Worm (Caenorhabditis elegans) whole organism, mixed stage, embryonic: ENCODE results near the gene C34F11.2.

Source experiments
- M03D4.4 ChIP-seq: sonication (generic microtip); optimal IDR thresholded peaks from 2 replicates; lab custom pipeline; 2017; ENCODE audit warnings: mild to moderate bottlenecking, missing genetic modification characterization, missing compliant biosample characterization
- bed-3 ChIP-seq: fragments of 200-800 bp; sonication (Bioruptor generic); optimal IDR thresholded peaks from 3 replicates; lab custom pipeline; 2018; ENCODE audit warnings: mild to moderate bottlenecking, missing genetic modification characterization, moderate library complexity, missing compliant biosample characterization
- blmp-1 ChIP-seq: fragments of 150-350 bp; optimal IDR thresholded peaks from 2 replicates; lab custom pipeline; 2014; ENCODE audit warnings: missing biosample characterization, missing genetic modification characterization
- ceh-39 ChIP-seq: fragments of 150-350 bp; optimal IDR thresholded peaks from 2 replicates; lab custom pipeline; 2014; ENCODE audit warnings: missing biosample characterization, missing genetic modification characterization
- ceh-43 ChIP-seq: fragments of 200-800 bp; sonication (Bioruptor generic); optimal IDR thresholded peaks from 2 replicates; lab custom pipeline; 2018; ENCODE audit warnings: mild to moderate bottlenecking, missing genetic modification characterization, moderate library complexity, missing compliant biosample characterization
- ceh-83 ChIP-seq: fragments of 200-800 bp; sonication (Bioruptor generic); optimal IDR thresholded peaks from 2 replicates; lab custom pipeline; 2018; ENCODE audit warnings: mild to moderate bottlenecking, missing genetic modification characterization, missing compliant biosample characterization
- ces-1 ChIP-seq: fragments of 150-350 bp; optimal IDR thresholded peaks from 2 replicates; lab custom pipeline; 2014; ENCODE audit warnings: missing biosample characterization, missing genetic modification reagents, missing genetic modification characterization
- cnd-1 ChIP-seq: fragments of 200-800 bp; sonication (Bioruptor generic); optimal IDR thresholded peaks from 2 replicates; lab custom pipeline; 2018; ENCODE audit warnings: mild to moderate bottlenecking, missing genetic modification characterization, missing compliant biosample characterization
- elt-1 ChIP-seq: sonication (generic microtip); optimal IDR thresholded peaks from 2 replicates; lab custom pipeline; 2017; ENCODE audit warnings: missing genetic modification characterization, mild to moderate bottlenecking, missing compliant biosample characterization, antibody characterized with exemption, moderate library complexity, borderline replicate concordance; ENCODE audit not compliant: insufficient read depth
- elt-3 ChIP-seq: fragments of 150-350 bp; optimal IDR thresholded peaks from 2 replicates; lab custom pipeline; 2014; ENCODE audit warnings: missing biosample characterization, missing genetic modification characterization
- flh-1 ChIP-seq: fragments of 200-800 bp; sonication (Bioruptor generic); optimal IDR thresholded peaks from 2 replicates; lab custom pipeline; 2018; ENCODE audit warnings: mild to moderate bottlenecking, missing genetic modification characterization, moderate library complexity, missing compliant biosample characterization
- ham-2 ChIP-seq: fragments of 200-800 bp; sonication (Bioruptor generic); optimal IDR thresholded peaks from 2 replicates; lab custom pipeline; 2018; ENCODE audit warnings: mild to moderate bottlenecking, missing genetic modification characterization, missing compliant biosample characterization
- hlh-1 ChIP-seq: fragments of 150-350 bp; optimal IDR thresholded peaks from 2 replicates; lab custom pipeline; 2014; ENCODE audit warnings: missing biosample characterization, missing genetic modification reagents, missing genetic modification characterization
- lin-13 ChIP-seq: fragments of 150-350 bp; optimal IDR thresholded peaks from 2 replicates; lab custom pipeline; 2014; ENCODE audit warnings: missing biosample characterization, missing genetic modification characterization
- lsy-2 ChIP-seq: fragments of 150-350 bp; optimal IDR thresholded peaks from 2 replicates; lab custom pipeline; 2014; ENCODE audit warnings: missing biosample characterization, missing genetic modification characterization
- mep-1 ChIP-seq: fragments of 150-350 bp; optimal IDR thresholded peaks from 2 replicates; lab custom pipeline; 2017; ENCODE audit warnings: missing biosample characterization, missing genetic modification reagents, missing genetic modification characterization, inconsistent platforms
- mls-2 ChIP-seq: sonication (generic microtip); optimal IDR thresholded peaks from 2 replicates; lab custom pipeline; 2016; ENCODE audit warnings: mild to moderate bottlenecking, missing genetic modification characterization, moderate library complexity, missing compliant biosample characterization
- nhr-12 ChIP-seq: fragments of 150-350 bp; optimal IDR thresholded peaks from 2 replicates; lab custom pipeline; 2014; ENCODE audit warnings: missing biosample characterization, missing genetic modification characterization
- nhr-2 ChIP-seq: fragments of 150-350 bp; optimal IDR thresholded peaks from 2 replicates; lab custom pipeline; 2014; ENCODE audit warnings: missing biosample characterization, missing genetic modification characterization
- nhr-237 ChIP-seq: fragments of 150-350 bp; optimal IDR thresholded peaks from 2 replicates; lab custom pipeline; 2014; ENCODE audit warnings: missing biosample characterization, missing genetic modification characterization
- nhr-76 ChIP-seq: sonication (generic microtip); optimal IDR thresholded peaks from 2 replicates; lab custom pipeline; 2017; ENCODE audit warnings: missing biosample characterization, missing genetic modification characterization
- sem-2 ChIP-seq: fragments of 200-800 bp; sonication (Bioruptor generic); optimal IDR thresholded peaks from 2 replicates; lab custom pipeline; 2018; ENCODE audit warnings: mild to moderate bottlenecking, missing genetic modification characterization, missing compliant biosample characterization
- snpc-4 ChIP-seq: fragments of 150-350 bp; optimal IDR thresholded peaks from 2 replicates; lab custom pipeline; 2014; ENCODE audit warnings: missing biosample characterization, missing genetic modification characterization
- sptf-1 ChIP-seq: sonication (generic microtip); optimal IDR thresholded peaks from 2 replicates; lab custom pipeline; 2017; ENCODE audit warnings: mild to moderate bottlenecking, missing genetic modification characterization, moderate library complexity, missing compliant biosample characterization
- tbx-8 ChIP-seq: fragments of 200-800 bp; sonication (Bioruptor generic); optimal IDR thresholded peaks from 2 replicates; lab custom pipeline; 2018; ENCODE audit warnings: mild to moderate bottlenecking, missing genetic modification characterization, moderate library complexity, missing compliant biosample characterization
- unc-120 ChIP-seq: sonication (generic microtip); optimal IDR thresholded peaks from 2 replicates; lab custom pipeline; 2017; ENCODE audit warnings: missing genetic modification characterization, missing compliant biosample characterization; ENCODE audit not compliant: poor library complexity, severe bottlenecking
- unc-39 ChIP-seq: fragments of 150-350 bp; optimal IDR thresholded peaks from 2 replicates; lab custom pipeline; 2014; ENCODE audit warnings: missing biosample characterization, missing genetic modification characterization
- unc-62 ChIP-seq: fragments of 150-350 bp; optimal IDR thresholded peaks from 2 replicates; lab custom pipeline; 2014; ENCODE audit warnings: missing biosample characterization, missing genetic modification reagents, missing genetic modification characterization
- zip-8 ChIP-seq: fragments of 150-350 bp; optimal IDR thresholded peaks from 2 replicates; lab custom pipeline; 2014; ENCODE audit warnings: missing biosample characterization, missing genetic modification characterization

Gene C34F11.2

DNA sequence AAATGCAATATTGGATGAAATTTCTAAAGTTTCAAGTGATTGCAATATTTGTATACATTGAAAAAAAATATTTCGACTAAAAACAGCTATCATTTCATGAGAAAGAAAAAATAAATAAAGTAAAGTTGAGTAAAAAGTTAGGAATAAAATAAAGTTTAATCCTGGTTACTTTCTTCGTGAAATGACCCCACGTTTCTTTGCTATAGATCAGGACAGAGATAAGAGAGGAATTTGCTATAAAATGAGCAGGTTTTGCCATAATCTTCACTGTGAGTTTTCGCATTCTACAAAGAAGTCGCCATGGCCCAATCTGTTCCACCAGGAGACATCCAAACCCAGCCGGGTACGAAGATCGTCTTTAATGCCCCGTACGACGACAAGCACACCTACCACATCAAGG lies 18.0 kb upstream of the C34F11.2 start, which contains the start of gene msp-49:
msp-49 (plus strand) TSS at position 301 of the 400 bp plus-strand sequence.
- TF ChIP-seq cnd-1 (tag; lab: Kevin White, UChicago) (no peak), M03D4.4 (tag; lab: Kevin White, UChicago) (no peak), blmp-1 (tag; lab: Kevin White, UChicago) (no peak), elt-1 (tag; lab: Kevin White, UChicago) (no peak), zip-8 (tag; lab: Kevin White, UChicago) (no peak), flh-1 (GFP tag; lab: Kevin White, UChicago) (no peak), tbx-8 (GFP tag; lab: Kevin White, UChicago) (no peak), lin-13 (tag; lab: Kevin White, UChicago) (no peak), ceh-39 (no peak), hlh-1 (tag; lab: Kevin White, UChicago) (no peak), nhr-2 (tag; lab: Kevin White, UChicago) (no peak)

- TF ChIP-seq elt-3 (tag; lab: Kevin White, UChicago) (no peak), nhr-2 (tag; lab: Kevin White, UChicago) (no peak), nhr-237 (tag; lab: Kevin White, UChicago) (no peak), ceh-83 (GFP tag; lab: Kevin White, UChicago) (no peak), blmp-1 (tag; lab: Kevin White, UChicago) (no peak), ces-1 (GFP tag; lab: Kevin White, UChicago) (no peak), tbx-8 (GFP tag; lab: Kevin White, UChicago) (no peak), lin-13 (tag; lab: Kevin White, UChicago) (no peak), unc-62 (GFP tag; lab: Kevin White, UChicago) (no peak), bed-3 (GFP tag; lab: Kevin White, UChicago) (no peak), flh-1 (GFP tag; lab: Kevin White, UChicago) (no peak), hlh-1 (tag; lab: Kevin White, UChicago) (no peak), sem-2 (GFP tag; lab: Kevin White, UChicago) (no peak), lsy-2 (tag; lab: Kevin White, UChicago) (no peak), nhr-12 (tag; lab: Kevin White, UChicago) (no peak), nhr-76 (tag; lab: Kevin White, UChicago) (no peak), zip-8 (tag; lab: Kevin White, UChicago) (no peak), ceh-39 (no peak), snpc-4 (no peak)
Measured at ce11 chrII:5195504-5195903, 16.6 kb upstream of the C34F11.2 start, which contains the start of gene C34F11.5. C34F11.5 (plus strand) TSS chrII:5195804.

ce11 chrII:5199497-5199896 lies 12.6 kb upstream of the C34F11.2 start, which contains the start of gene msp-50:
msp-50 (plus strand) TSS chrII:5199797.
- no peak for TF ChIP-seq unc-39
- TF ChIP-seq elt-3 (tag; lab: Kevin White, UChicago) = no peak
- TF ChIP-seq ceh-39 = no peak
- no peak for TF ChIP-seq blmp-1 (tag; lab: Kevin White, UChicago)
- TF ChIP-seq flh-1 (GFP tag; lab: Kevin White, UChicago) = no peak
- TF ChIP-seq cnd-1 (tag; lab: Kevin White, UChicago) = no peak
- TF ChIP-seq tbx-8 (GFP tag; lab: Kevin White, UChicago) = no peak
- TF ChIP-seq unc-120 = no peak
- TF ChIP-seq ceh-83 (GFP tag; lab: Kevin White, UChicago) = no peak
- no peak for TF ChIP-seq unc-62 (GFP tag; lab: Kevin White, UChicago)
- no peak for TF ChIP-seq nhr-237 (tag; lab: Kevin White, UChicago)
- TF ChIP-seq mls-2 = no peak
- TF ChIP-seq ceh-43 (GFP tag; lab: Kevin White, UChicago) = no peak
- no peak for TF ChIP-seq sptf-1 (tag; lab: Kevin White, UChicago)
- TF ChIP-seq hlh-1 (tag; lab: Kevin White, UChicago) = no peak
- no peak for TF ChIP-seq ham-2
- TF ChIP-seq bed-3 (GFP tag; lab: Kevin White, UChicago) = no peak
- TF ChIP-seq mep-1 (tag; lab: Kevin White, UChicago) = no peak

ce11 chrII:5200987-5201582 lies 11.0 kb upstream of the C34F11.2 start:
- TF ChIP-seq mep-1 (tag; lab: Kevin White, UChicago) (peak; percentile 13), blmp-1 (tag; lab: Kevin White, UChicago) (no peak), unc-120 (peak; percentile 58), unc-62 (GFP tag; lab: Kevin White, UChicago) (peak; percentile 10)
